Worm (Caenorhabditis elegans) whole organism, L4 larva: ENCODE data around the gene D1054.1.
A peak's percentile ranks its signal among the peaks of the same experiment; 100 is the strongest.

Source experiments
- F10B5.3 ChIP-seq: sonication (generic microtip); optimal IDR thresholded peaks from 2 replicates; lab custom pipeline; 2016; ENCODE audit warnings: mild to moderate bottlenecking, missing genetic modification characterization, missing compliant biosample characterization
- F44E2.7 ChIP-seq: fragments of 200-800 bp; sonication (Bioruptor generic); IDR thresholded peaks from 2 replicates; pipeline ENCODE4 v2.1.2; 2022; ENCODE audit warnings: missing genetic modification characterization, missing compliant biosample characterization
- F49E8.2 ChIP-seq: sonication (generic microtip); optimal IDR thresholded peaks from 2 replicates; lab custom pipeline; 2016; ENCODE audit warnings: missing compliant biosample characterization, mild to moderate bottlenecking, missing genetic modification characterization, borderline replicate concordance
- T20F7.1 ChIP-seq: fragments of 200-800 bp; sonication (Bioruptor generic); optimal IDR thresholded peaks from 2 replicates; lab custom pipeline; 2018; ENCODE audit warnings: mild to moderate bottlenecking, missing genetic modification characterization, missing compliant biosample characterization
- Y105C5A.15 ChIP-seq: fragments of 200-800 bp; sonication (Bioruptor generic); IDR thresholded peaks from 2 replicates; pipeline ENCODE4 v1.3.6; 2022; ENCODE audit warnings: missing genetic modification characterization, missing compliant biosample characterization
- Y48G9A.11 ChIP-seq: fragments of 200-800 bp; sonication (Bioruptor generic); IDR thresholded peaks from 2 replicates; pipeline ENCODE4 v1.3.6; 2022; ENCODE audit warnings: missing genetic modification reagents, missing genetic modification characterization, missing compliant biosample characterization
- Y5F2A.4 ChIP-seq: fragments of 200-800 bp; sonication (Bioruptor generic); optimal IDR thresholded peaks from 2 replicates; lab custom pipeline; 2018; ENCODE audit warnings: mild to moderate bottlenecking, missing genetic modification characterization, missing compliant biosample characterization
- ZK546.5 ChIP-seq, 2 experiments: sonication (generic microtip); optimal IDR thresholded peaks; 2 replicates each; lab custom pipeline; 2017; ENCODE audit warnings: missing biosample characterization in 2 of 2, missing genetic modification characterization in 2 of 2
- aly-2 ChIP-seq: sonication (generic microtip); optimal IDR thresholded peaks from 2 replicates; lab custom pipeline; 2018; ENCODE audit warnings: missing biosample characterization, missing genetic modification characterization
- ama-1 ChIP-seq: fragments of 150-350 bp; optimal IDR thresholded peaks from 2 replicates; lab custom pipeline; 2014; ENCODE audit warnings: inconsistent platforms, mixed read lengths
- attf-4 ChIP-seq: sonication (generic microtip); optimal IDR thresholded peaks from 3 replicates; lab custom pipeline; 2017; ENCODE audit warnings: missing biosample characterization, missing genetic modification characterization
- ceh-32 ChIP-seq: sonication (generic microtip); optimal IDR thresholded peaks from 2 replicates; lab custom pipeline; 2016; ENCODE audit warnings: mild to moderate bottlenecking, missing genetic modification characterization, missing compliant biosample characterization; ENCODE audit not compliant: poor library complexity
- ceh-44 ChIP-seq: fragments of 200-800 bp; sonication (Bioruptor generic); IDR thresholded peaks from 2 replicates; pipeline ENCODE4 v1.3.6; 2022; ENCODE audit warnings: missing genetic modification reagents, missing genetic modification characterization, missing compliant biosample characterization
- ceh-62 ChIP-seq: sonication (generic microtip); optimal IDR thresholded peaks from 2 replicates; lab custom pipeline; 2017; ENCODE audit warnings: missing biosample characterization, missing genetic modification characterization
- ces-1 ChIP-seq: fragments of 150-350 bp; sonication (generic microtip); optimal IDR thresholded peaks from 4 replicates; lab custom pipeline; 2014; ENCODE audit warnings: missing biosample characterization, missing genetic modification reagents, missing genetic modification characterization
- daf-16 ChIP-seq, 3 experiments: sonication (generic microtip); optimal IDR thresholded peaks; 2 replicates each; lab custom pipeline; 2016 to 2017; ENCODE audit warnings: missing genetic modification characterization in 3 of 3, missing genetic modification reagents in 3 of 3, mild to moderate bottlenecking in 2 of 3, missing compliant biosample characterization in 2 of 3, missing biosample characterization in 1 of 3, moderate library complexity in 1 of 3
- daf-8 ChIP-seq: fragments of 200-800 bp; sonication (Bioruptor generic); IDR thresholded peaks from 2 replicates; pipeline ENCODE4 v1.3.6; 2022; ENCODE audit warnings: missing genetic modification characterization, missing compliant biosample characterization
- dmd-9 ChIP-seq: fragments of 200-800 bp; sonication (Bioruptor generic); IDR thresholded peaks from 2 replicates; pipeline ENCODE4 v1.3.6; 2022; ENCODE audit warnings: missing genetic modification reagents, missing genetic modification characterization, missing compliant biosample characterization
- dpl-1 ChIP-seq: fragments of 150-350 bp; optimal IDR thresholded peaks from 2 replicates; lab custom pipeline; 2014; ENCODE audit warnings: missing biosample characterization, missing genetic modification reagents, missing genetic modification characterization
- dve-1 ChIP-seq: sonication (generic microtip); optimal IDR thresholded peaks from 2 replicates; lab custom pipeline; 2017; ENCODE audit warnings: antibody characterized with exemption, mild to moderate bottlenecking, missing genetic modification characterization, missing compliant biosample characterization; ENCODE audit not compliant: insufficient read depth
- egl-27 ChIP-seq: sonication (generic microtip); optimal IDR thresholded peaks from 3 replicates; lab custom pipeline; 2017; ENCODE audit warnings: missing biosample characterization, missing genetic modification reagents, missing genetic modification characterization
- fkh-10 ChIP-seq: fragments of 150-350 bp; optimal IDR thresholded peaks from 2 replicates; lab custom pipeline; 2014; ENCODE audit warnings: missing biosample characterization, missing genetic modification reagents, missing genetic modification characterization
- hlh-30 ChIP-seq: sonication (generic microtip); optimal IDR thresholded peaks from 2 replicates; lab custom pipeline; 2017; ENCODE audit warnings: antibody characterized with exemption, mild to moderate bottlenecking, missing genetic modification characterization, missing compliant biosample characterization; ENCODE audit not compliant: insufficient read depth
- hmg-1.1 ChIP-seq: fragments of 200-800 bp; sonication (Bioruptor generic); IDR thresholded peaks from 2 replicates; pipeline ENCODE4 v1.3.6; 2022; ENCODE audit warnings: missing genetic modification reagents, missing genetic modification characterization, missing compliant biosample characterization
- jun-1 ChIP-seq: fragments of 150-350 bp; optimal IDR thresholded peaks from 2 replicates; lab custom pipeline; 2014; ENCODE audit warnings: missing biosample characterization, missing genetic modification reagents, missing genetic modification characterization
- lim-7 ChIP-seq: fragments of 200-800 bp; sonication (Bioruptor generic); IDR thresholded peaks from 2 replicates; pipeline ENCODE4 v1.3.6; 2022; ENCODE audit warnings: missing genetic modification characterization, missing compliant biosample characterization
- lin-38 ChIP-seq: fragments of 200-800 bp; sonication (Bioruptor generic); IDR thresholded peaks from 2 replicates; pipeline ENCODE4 v1.3.6; 2022; ENCODE audit warnings: missing genetic modification reagents, missing genetic modification characterization, missing compliant biosample characterization
- lir-3 ChIP-seq: sonication (generic microtip); optimal IDR thresholded peaks from 2 replicates; lab custom pipeline; 2016; ENCODE audit warnings: mild to moderate bottlenecking, missing genetic modification characterization, missing compliant biosample characterization
- mes-2 ChIP-seq: sonication (generic microtip); optimal IDR thresholded peaks from 2 replicates; lab custom pipeline; 2016; ENCODE audit warnings: missing genotype, mild to moderate bottlenecking, missing genetic modification characterization, missing compliant biosample characterization; ENCODE audit not compliant: poor library complexity, severe bottlenecking
- mxl-2 ChIP-seq: fragments of 200-800 bp; sonication (Bioruptor generic); conservative IDR thresholded peaks from 2 replicates; pipeline ENCODE4 v1.3.6; 2022; ENCODE audit warnings: missing genetic modification reagents, missing genetic modification characterization, missing compliant biosample characterization
- nhr-111 ChIP-seq: fragments of 200-800 bp; sonication (Bioruptor generic); optimal IDR thresholded peaks from 2 replicates; lab custom pipeline; 2018; ENCODE audit warnings: mild to moderate bottlenecking, missing genetic modification characterization, missing compliant biosample characterization
- nhr-28 ChIP-seq: fragments of 150-350 bp; optimal IDR thresholded peaks from 2 replicates; lab custom pipeline; 2014; ENCODE audit warnings: missing biosample characterization, missing genetic modification characterization
- nhr-6 ChIP-seq: fragments of 150-350 bp; optimal IDR thresholded peaks from 2 replicates; lab custom pipeline; 2014; ENCODE audit warnings: missing biosample characterization, missing genetic modification characterization
- nhr-77 ChIP-seq: fragments of 150-350 bp; optimal IDR thresholded peaks from 2 replicates; lab custom pipeline; 2014; ENCODE audit warnings: missing biosample characterization, missing genetic modification characterization
- php-3 ChIP-seq: fragments of 200-800 bp; sonication (Bioruptor generic); IDR thresholded peaks from 2 replicates; pipeline ENCODE4 v1.3.6; 2022; ENCODE audit warnings: missing genetic modification reagents, missing genetic modification characterization, missing compliant biosample characterization
- rbr-2 ChIP-seq: sonication (generic microtip); optimal IDR thresholded peaks from 2 replicates; lab custom pipeline; 2016; ENCODE audit warnings: missing genotype, missing genetic modification characterization, missing compliant biosample characterization
- saeg-2 ChIP-seq: fragments of 200-800 bp; sonication (Bioruptor generic); IDR thresholded peaks from 2 replicates; pipeline ENCODE4 v1.3.6; 2022; ENCODE audit warnings: missing genetic modification reagents, missing genetic modification characterization, missing compliant biosample characterization
- sdz-12 ChIP-seq: fragments of 200-800 bp; sonication (Bioruptor generic); optimal IDR thresholded peaks from 2 replicates; lab custom pipeline; 2018; ENCODE audit warnings: mild to moderate bottlenecking, missing genetic modification characterization, missing compliant biosample characterization
- skn-1 ChIP-seq: fragments of 150-350 bp; optimal IDR thresholded peaks from 2 replicates; lab custom pipeline; 2014; ENCODE audit warnings: missing biosample characterization, missing genetic modification characterization
- spr-1 ChIP-seq: sonication (generic microtip); optimal IDR thresholded peaks from 2 replicates; lab custom pipeline; 2016; ENCODE audit warnings: mild to moderate bottlenecking, missing genetic modification characterization, missing compliant biosample characterization
- unc-130 ChIP-seq: sonication (generic microtip); optimal IDR thresholded peaks from 2 replicates; lab custom pipeline; 2016; ENCODE audit warnings: missing genetic modification reagents, missing genetic modification characterization, missing compliant biosample characterization
- unc-39 ChIP-seq: sonication (generic microtip); optimal IDR thresholded peaks from 2 replicates; lab custom pipeline; 2017; ENCODE audit warnings: missing biosample characterization, missing genetic modification characterization
- unc-62 ChIP-seq, 3 experiments: fragments of 150-350 bp in 1 of 3; sonication (generic microtip); optimal IDR thresholded peaks in 2 of 3; peaks in 1 of 3; 1 replicate in 1 of 3; 2 replicates in 2 of 3; lab custom pipeline; 2014 to 2017; ENCODE audit warnings: missing biosample characterization in 3 of 3, missing genetic modification characterization in 3 of 3, missing genetic modification reagents in 3 of 3, missing genotype in 1 of 3
- ztf-7 ChIP-seq: fragments of 150-350 bp; optimal IDR thresholded peaks from 2 replicates; lab custom pipeline; 2014; ENCODE audit warnings: missing biosample characterization, missing genetic modification characterization

Gene D1054.1

DNA sequence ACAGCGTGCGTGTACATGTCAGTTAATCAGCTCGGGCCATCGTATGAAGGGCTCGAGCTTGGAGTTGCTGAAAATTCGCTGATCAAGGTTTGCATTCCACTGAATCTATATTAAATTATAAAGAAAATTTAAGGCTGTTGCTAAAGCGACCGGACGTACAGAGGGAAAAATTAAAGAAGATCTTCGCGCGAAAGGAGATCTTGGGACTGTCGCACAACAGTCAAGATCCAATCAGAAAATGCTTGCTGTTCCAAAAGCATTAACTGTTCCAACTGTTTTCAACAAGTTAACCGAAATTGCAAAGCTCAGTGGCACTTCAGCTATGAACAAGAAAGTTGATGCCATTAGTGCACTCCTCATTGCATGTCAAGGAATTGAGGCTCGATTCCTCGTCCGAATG lies 44.3 kb upstream of the D1054.1 start:
- TF ChIP-seq unc-62 (GFP tag; optimal IDR thresholded peaks at IDR 0.05 in 1 of 2; lab: Kevin White, UChicago) (peak in 1 of 2 experiments; percentile 91), unc-62 (tag; optimal IDR thresholded peaks at IDR 0.05; lab: Kevin White, UChicago) (no peak), ceh-44 (GFP tag; lab: Robert Waterston, UW) (no peak), ceh-32 (no peak)

- peak; percentile 37 for TF ChIP-seq unc-130 (GFP tag; lab: Kevin White, UChicago)
- peak; percentile 63 for TF ChIP-seq nhr-6 (tag; lab: Kevin White, UChicago)
- TF ChIP-seq Y5F2A.4, result no peak
- peak; percentile 72 for TF ChIP-seq F49E8.2
- peak; percentile 57 for TF ChIP-seq dpl-1 (GFP tag; lab: Kevin White, UChicago)
- peak; percentile 44; the same call in 1 of the 2 replicates for TF ChIP-seq Y48G9A.11 (GFP tag; lab: Robert Waterston, UW)
- TF ChIP-seq mes-2 (tag; lab: Kevin White, UChicago), result peak; percentile 66
- no peak for TF ChIP-seq unc-39 (tag; lab: Kevin White, UChicago)
- TF ChIP-seq hlh-30 (tag; lab: Kevin White, UChicago), result peak; percentile 61
- peak; percentile 86 for TF ChIP-seq lin-38 (GFP tag; lab: Robert Waterston, UW)
These were observed 43.6 kb upstream of the D1054.1 start, which contains the start of the genes C29A12.1 and lig-1 for ce11 chrV:10813425-10814156. Gene C29A12.1, minus strand, starts transcription at chrV:10813487. Gene lig-1, plus strand, starts transcription at chrV:10814106.

DNA sequence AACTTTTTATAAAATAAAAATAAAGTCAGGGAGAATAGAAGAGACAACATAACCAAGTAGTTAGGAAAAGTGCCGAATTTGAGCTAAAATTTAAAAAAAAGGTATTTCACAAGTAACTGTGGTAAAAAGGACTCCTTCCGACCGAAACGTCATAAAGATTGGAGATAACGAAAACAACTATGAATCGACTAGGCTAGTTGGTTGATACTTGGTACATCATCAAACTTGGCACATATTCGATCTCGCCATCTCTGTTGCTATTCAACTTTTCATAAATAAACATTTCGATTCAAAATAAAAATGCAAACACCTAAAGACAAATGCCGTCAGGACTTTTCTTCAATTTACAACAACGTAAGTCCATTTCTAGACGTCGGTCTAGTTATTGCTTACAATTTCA lies 41.7 kb upstream of the D1054.1 start, which contains the start of gene C29A12.22:
Gene C29A12.22 (plus strand): TSS at position 301 of the 400 bp plus-strand sequence.
- TF ChIP-seq egl-27 (tag; lab: Kevin White, UChicago), result no peak
- no peak for TF ChIP-seq aly-2
- no peak for TF ChIP-seq T20F7.1
- TF ChIP-seq dmd-9 (GFP tag; lab: Robert Waterston, UW), result no peak
- TF ChIP-seq nhr-77 (tag; lab: Kevin White, UChicago), result no peak
- no peak for TF ChIP-seq ztf-7 (tag; lab: Kevin White, UChicago)
- no peak for TF ChIP-seq skn-1
- no peak for TF ChIP-seq lir-3
- TF ChIP-seq rbr-2 (tag; lab: Kevin White, UChicago), result no peak
- TF ChIP-seq daf-16 (GFP tag; optimal IDR thresholded peaks at IDR 0.05; lab: Kevin White, UChicago), result no peak
- no peak for TF ChIP-seq daf-16 (tag; optimal IDR thresholded peaks at IDR 0.05; lab: Kevin White, UChicago)
- no peak for TF ChIP-seq hmg-1.1 (GFP tag; lab: Robert Waterston, UW)
- TF ChIP-seq saeg-2, result no peak
- no peak for TF ChIP-seq nhr-28 (tag; lab: Kevin White, UChicago)

ce11 chrV:10807862-10808327 lies 37.9 kb upstream of the D1054.1 start, which contains the start of gene plrg-1:
Gene plrg-1, minus strand, starts transcription at chrV:10807912.
- TF ChIP-seq fkh-10 (GFP tag; lab: Kevin White, UChicago), result peak; percentile 50
- peak; percentile 91 for TF ChIP-seq dve-1 (tag; lab: Kevin White, UChicago)
- peak; percentile 3 for TF ChIP-seq ces-1 (GFP tag; lab: Kevin White, UChicago)
- TF ChIP-seq ama-1 (lab: Kevin White, UChicago), result no peak
- no peak for TF ChIP-seq attf-4 (tag; lab: Kevin White, UChicago)
- 0 out of 2 replicates have a peak, but pooled peaks have one; percentile 50 for TF ChIP-seq mxl-2
- peak; percentile 84 for TF ChIP-seq spr-1 (tag; lab: Kevin White, UChicago)
- TF ChIP-seq ceh-62, result no peak
- no peak for TF ChIP-seq ceh-32
- TF ChIP-seq lim-7 (GFP tag; lab: Robert Waterston, UW), result peak; percentile 54; the same call in 1 of the 2 replicates
- peak; percentile 77 for TF ChIP-seq php-3 (GFP tag; lab: Robert Waterston, UW)
- peak; percentile 60 for TF ChIP-seq F10B5.3 (tag; lab: Kevin White, UChicago)
- no peak for TF ChIP-seq F44E2.7
- peak; percentile 43 for TF ChIP-seq jun-1 (tag; lab: Kevin White, UChicago)
- TF ChIP-seq nhr-28 (tag; lab: Kevin White, UChicago), result peak; percentile 85
- TF ChIP-seq sdz-12 (GFP tag; lab: Kevin White, UChicago), result no peak
- TF ChIP-seq skn-1, result no peak
- TF ChIP-seq ZK546.5 (tag; optimal IDR thresholded peaks at IDR 0.05; lab: Kevin White, UChicago), result peak in 1 of 2 experiments; percentile 7
- no peak for TF ChIP-seq egl-27 (tag; lab: Kevin White, UChicago)
- no peak for TF ChIP-seq nhr-111
- TF ChIP-seq daf-8 (GFP tag; lab: Robert Waterston, UW), result no peak
- TF ChIP-seq Y105C5A.15, result no peak
- peak; percentile 83 for TF ChIP-seq nhr-77 (tag; lab: Kevin White, UChicago)
